Fruit fly (Drosophila melanogaster) whole organism, larva: ENCODE data around the gene Eip74EF.

Experiments
- noc ChIP-seq: fragments of 200-800 bp; sonication (Bioruptor generic); optimal IDR thresholded peaks from 3 replicates; lab custom pipeline; 2019; ENCODE audit warnings: missing biosample characterization, mild to moderate bottlenecking, missing genetic modification characterization, moderate library complexity

The Eip74EF gene

dm6 chr3L:17603528-17604414, 15.4 kb downstream of the Eip74EF start:
- no peak for TF ChIP-seq noc (tag; lab: Kevin White, UChicago)

- TF ChIP-seq noc (tag; lab: Kevin White, UChicago): no peak
These were observed 22.2 kb downstream of the Eip74EF start for dm6 chr3L:17596897-17597296.

dm6 chr3L:17595810-17596561, 23.1 kb downstream of the Eip74EF start:
- TF ChIP-seq noc (tag; lab: Kevin White, UChicago): no peak

- no peak for TF ChIP-seq noc (tag; lab: Kevin White, UChicago)
These were observed 26.0 kb downstream of the Eip74EF start for dm6 chr3L:17593174-17593573.

dm6 chr3L:17591217-17591467, 28.0 kb downstream of the Eip74EF start:
- no peak for TF ChIP-seq noc (tag; lab: Kevin White, UChicago)

- no peak for TF ChIP-seq noc (tag; lab: Kevin White, UChicago)
These were observed 28.5 kb downstream of the Eip74EF start for dm6 chr3L:17590455-17591216.

- TF ChIP-seq noc (tag; lab: Kevin White, UChicago): no peak
These were observed 29.1 kb downstream of the Eip74EF start for dm6 chr3L:17590049-17590448.

- no peak for TF ChIP-seq noc (tag; lab: Kevin White, UChicago)
These were observed 30.4 kb downstream of the Eip74EF start for dm6 chr3L:17588686-17589085.

dm6 chr3L:17587897-17588296, 31.2 kb downstream of the Eip74EF start:
- TF ChIP-seq noc (tag; lab: Kevin White, UChicago): no peak

- TF ChIP-seq noc (tag; lab: Kevin White, UChicago): no peak
These were observed 31.8 kb downstream of the Eip74EF start for dm6 chr3L:17587292-17587691.

- TF ChIP-seq noc (tag; lab: Kevin White, UChicago): no peak
These were observed 32.6 kb downstream of the Eip74EF start for dm6 chr3L:17586370-17587048.

- TF ChIP-seq noc (tag; lab: Kevin White, UChicago): no peak
These were observed 34.4 kb downstream of the Eip74EF start for dm6 chr3L:17584718-17585117.

dm6 chr3L:17579626-17580025, 39.5 kb downstream of the Eip74EF start:
- TF ChIP-seq noc (tag; lab: Kevin White, UChicago): no peak

dm6 chr3L:17579121-17579520, 40.0 kb downstream of the Eip74EF start:
- TF ChIP-seq noc (tag; lab: Kevin White, UChicago): no peak

dm6 chr3L:17578413-17578812, 40.7 kb downstream of the Eip74EF start:
- no peak for TF ChIP-seq noc (tag; lab: Kevin White, UChicago)
